Fruit fly (Drosophila melanogaster): Measurements from ENCODE around the gene CG15387.

The CG15387 gene

DNA sequence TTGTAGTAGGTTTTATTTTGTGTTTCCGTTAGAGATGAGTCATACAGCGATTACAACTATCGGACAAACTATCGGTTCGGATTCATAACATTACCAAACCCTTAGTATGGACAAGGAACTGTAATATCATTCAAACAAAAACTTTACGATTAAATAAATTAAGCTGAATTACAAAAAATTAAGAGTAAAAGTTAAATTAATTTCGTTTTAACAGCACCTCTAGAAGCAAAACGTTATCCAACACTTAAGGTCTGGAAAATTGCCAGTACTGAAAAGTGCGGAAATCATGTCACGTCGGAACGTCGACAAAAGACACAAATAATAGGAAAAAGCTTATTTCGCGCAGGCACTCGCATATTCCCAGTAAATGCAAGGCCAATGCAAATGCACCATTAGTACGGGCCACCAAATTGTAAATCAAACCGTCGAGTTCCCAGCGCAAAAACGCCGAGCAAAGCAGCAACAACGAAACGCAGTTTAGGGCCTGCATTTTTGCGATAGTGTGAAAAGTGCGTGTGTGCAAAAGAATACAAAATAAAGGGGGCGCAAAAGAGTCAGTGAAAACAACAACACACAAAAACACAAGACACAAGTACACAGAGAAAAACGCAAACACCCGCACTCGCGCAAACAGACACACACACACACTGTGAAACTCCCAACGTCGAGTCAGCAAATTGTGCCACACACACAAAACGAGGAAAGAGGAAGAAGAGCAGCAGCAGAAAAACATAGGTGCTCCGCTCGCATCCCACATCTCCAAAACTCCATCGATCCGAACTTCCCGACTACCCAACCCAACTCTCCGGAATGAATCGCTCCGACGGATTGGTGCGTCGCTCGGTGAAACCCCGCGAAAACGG is at the start of gene CG15387, which contains the start of gene sau (continued):
- peak; percentile 82 for TF ChIP-seq dm (GFP tag; optimal IDR thresholded peaks at IDR 0.05)
- peak; percentile 84 for TF ChIP-seq Ptx1 (GFP tag; IDR thresholded peaks at IDR 0.05)
- TF ChIP-seq CG7372 (GFP tag; IDR thresholded peaks at IDR 0.05): peak; percentile 83
- peak; percentile 89 for TF ChIP-seq slbo (GFP tag; IDR thresholded peaks at IDR 0.05)
- TF ChIP-seq CHES-1-like (GFP tag; optimal IDR thresholded peaks at IDR 0.05): peak; percentile 90
- peak; percentile 97 for TF ChIP-seq Scr (GFP tag; IDR thresholded peaks at IDR 0.05; ENCODE audit: partially characterized antibody)
- TF ChIP-seq lmd (GFP tag; IDR thresholded peaks at IDR 0.05): peak; percentile 82
- TF ChIP-seq H2.0 (GFP tag; IDR thresholded peaks at IDR 0.05): peak; percentile 85
- TF ChIP-seq zen (tag; optimal IDR thresholded peaks at IDR 0.05): peak; percentile 83
- peak; percentile 56 for TF ChIP-seq btn (GFP tag; optimal IDR thresholded peaks at IDR 0.05)
- TF ChIP-seq jumu (GFP tag; optimal IDR thresholded peaks at IDR 0.05): peak; percentile 84
- peak; percentile 82 for TF ChIP-seq ranshi (GFP tag; IDR thresholded peaks at IDR 0.05)
- TF ChIP-seq CG1792 (GFP tag; optimal IDR thresholded peaks at IDR 0.05): peak; percentile 77
- TF ChIP-seq hb (GFP tag; IDR thresholded peaks at IDR 0.05; ENCODE audit: partially characterized antibody): peak; percentile 81
- peak; percentile 80 for TF ChIP-seq ttk (GFP tag; IDR thresholded peaks at IDR 0.05)
- TF ChIP-seq CrebB (tag; optimal IDR thresholded peaks at IDR 0.05): peak; percentile 81
- no peak for TF ChIP-seq eve (GFP tag; optimal IDR thresholded peaks at IDR 0.05)
- peak; percentile 32 for TF ChIP-seq pfk (GFP tag; optimal IDR thresholded peaks at IDR 0.05)
- TF ChIP-seq Ravus (GFP tag; IDR thresholded peaks at IDR 0.05): peak; percentile 46
- TF ChIP-seq Dbx (GFP tag; IDR thresholded peaks at IDR 0.05): peak; percentile 84
- peak; percentile 86 for TF ChIP-seq CG15696 (tag; optimal IDR thresholded peaks at IDR 0.05)
- TF ChIP-seq CG15601 (tag; optimal IDR thresholded peaks at IDR 0.05): peak; percentile 72
- TF ChIP-seq Hmr (GFP tag; optimal IDR thresholded peaks at IDR 0.05): peak; percentile 89
- no peak for TF ChIP-seq bigmax (GFP tag; optimal IDR thresholded peaks at IDR 0.05)
- peak; percentile 63 for TF ChIP-seq CG7987 (GFP tag; optimal IDR thresholded peaks at IDR 0.05)
- TF ChIP-seq CG11695 (GFP tag; IDR thresholded peaks at IDR 0.05): peak; percentile 62; the same call in 1 of the 3 replicates
- TF ChIP-seq Nf-YA (GFP tag; IDR thresholded peaks at IDR 0.05): peak; percentile 47
- TF ChIP-seq tio (GFP tag; optimal IDR thresholded peaks at IDR 0.05): peak; percentile 81
- peak; percentile 66 for TF ChIP-seq CG17802 (tag; optimal IDR thresholded peaks at IDR 0.05)
- peak; percentile 88 for TF ChIP-seq Xrp1 (GFP tag; IDR thresholded peaks at IDR 0.05)
- peak; percentile 81 for TF ChIP-seq Six4 (GFP tag; optimal IDR thresholded peaks at IDR 0.05)
- peak; percentile 99 for TF ChIP-seq sens (GFP tag)
- no peak for TF ChIP-seq CG9797 (GFP tag; optimal IDR thresholded peaks at IDR 0.05)
- peak; percentile 78 for TF ChIP-seq Oli (tag; optimal IDR thresholded peaks at IDR 0.05)
- peak; percentile 79 for TF ChIP-seq dmrt99B (tag; optimal IDR thresholded peaks at IDR 0.05)
- TF ChIP-seq Elba2 (GFP tag; optimal IDR thresholded peaks at IDR 0.05): peak; percentile 51
- TF ChIP-seq Tbp (GFP tag; optimal IDR thresholded peaks at IDR 0.05): no peak
- TF ChIP-seq Side (GFP tag; optimal IDR thresholded peaks at IDR 0.05): peak; percentile 89
- TF ChIP-seq insv (GFP tag; optimal IDR thresholded peaks at IDR 0.05): peak in 1 of 2 experiments; percentile 63
- TF ChIP-seq caup (GFP tag; optimal IDR thresholded peaks at IDR 0.05; ENCODE audit: severe bottlenecking): peak; percentile 88
- TF ChIP-seq az2 (GFP tag; optimal IDR thresholded peaks at IDR 0.05): peak; percentile 84
- TF ChIP-seq Eip74EF (GFP tag; optimal IDR thresholded peaks at IDR 0.05): peak in 1 of 2 experiments; percentile 65
- TF ChIP-seq tin (GFP tag; optimal IDR thresholded peaks at IDR 0.05): peak; percentile 90
- peak; percentile 29 for TF ChIP-seq kah (GFP tag; optimal IDR thresholded peaks at IDR 0.05)
- peak; percentile 86 for TF ChIP-seq Atf3 (GFP tag; optimal IDR thresholded peaks at IDR 0.05)
- TF ChIP-seq row (GFP tag; IDR thresholded peaks at IDR 0.05): peak; percentile 94
- TF ChIP-seq CG15011 (GFP tag; optimal IDR thresholded peaks at IDR 0.05): peak; percentile 73
- TF ChIP-seq Deaf1 (tag; optimal IDR thresholded peaks at IDR 0.05): peak; percentile 59
- TF ChIP-seq Ets97D (GFP tag; optimal IDR thresholded peaks at IDR 0.05): peak; percentile 92

Measured in whole organism, embryonic.